Worm (Caenorhabditis elegans): ENCODE measurements around the gene cyl-1.

cyl-1 gene

DNA sequence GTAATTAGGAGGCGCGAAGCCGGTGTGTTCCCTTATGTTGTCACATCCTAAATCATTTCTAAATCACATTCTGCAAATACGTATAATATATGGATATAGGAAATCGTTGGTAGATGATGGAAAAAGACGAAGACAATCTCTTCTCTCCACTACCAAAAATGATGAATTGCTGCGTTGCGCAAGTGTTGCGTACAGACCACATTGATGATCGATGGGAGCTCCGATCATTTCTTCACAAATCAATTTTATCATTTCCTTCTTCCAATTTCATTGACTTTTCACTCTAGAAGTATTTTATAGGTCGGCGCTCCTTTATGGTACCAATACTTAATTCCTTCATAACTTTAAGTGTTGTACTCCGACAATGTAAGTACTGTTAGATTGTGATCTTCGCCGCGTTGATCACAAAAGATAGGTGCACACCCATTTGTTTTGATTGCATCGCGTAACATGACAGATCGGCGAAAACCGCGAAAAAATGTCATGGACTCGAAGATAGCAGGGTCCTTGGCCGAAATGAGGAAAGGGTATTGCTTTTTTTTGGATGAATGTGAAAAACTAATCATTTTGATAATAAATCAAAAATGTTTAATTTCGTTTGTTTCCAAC is 43.9 kb downstream of the cyl-1 start:
- TF ChIP-seq lin-39 (tag; optimal IDR thresholded peaks at IDR 0.05) (no peak), ceh-20 (GFP tag; IDR thresholded peaks at IDR 0.05) (no peak), php-3 (GFP tag; IDR thresholded peaks at IDR 0.05) (no peak), nhr-76 (tag; optimal IDR thresholded peaks at IDR 0.05) (no peak), saeg-2 (GFP tag; IDR thresholded peaks at IDR 0.05) (no peak), sdz-12 (GFP tag; optimal IDR thresholded peaks at IDR 0.05) (no peak), ceh-82 (tag; optimal IDR thresholded peaks at IDR 0.05) (no peak), nhr-42 (GFP tag; IDR thresholded peaks at IDR 0.05) (no peak), madf-9 (GFP tag; conservative IDR thresholded peaks at IDR 0.05) (no peak), vab-7 (GFP tag; IDR thresholded peaks at IDR 0.05) (no peak), mxl-3 (GFP tag; optimal IDR thresholded peaks at IDR 0.05) (no peak), set-16 (GFP tag; IDR thresholded peaks at IDR 0.05) (no peak), rbr-2 (tag; optimal IDR thresholded peaks at IDR 0.05) (no peak), nhr-6 (tag; optimal IDR thresholded peaks at IDR 0.05) (no peak), ZK546.5 (tag; optimal IDR thresholded peaks at IDR 0.05) (no peak), ctbp-1 (GFP tag; IDR thresholded peaks at IDR 0.05) (no peak), mdt-29 (GFP tag; IDR thresholded peaks at IDR 0.05) (no peak), dmd-9 (GFP tag; IDR thresholded peaks at IDR 0.05) (no peak), daf-12 (tag; optimal IDR thresholded peaks at IDR 0.05) (no peak)

DNA sequence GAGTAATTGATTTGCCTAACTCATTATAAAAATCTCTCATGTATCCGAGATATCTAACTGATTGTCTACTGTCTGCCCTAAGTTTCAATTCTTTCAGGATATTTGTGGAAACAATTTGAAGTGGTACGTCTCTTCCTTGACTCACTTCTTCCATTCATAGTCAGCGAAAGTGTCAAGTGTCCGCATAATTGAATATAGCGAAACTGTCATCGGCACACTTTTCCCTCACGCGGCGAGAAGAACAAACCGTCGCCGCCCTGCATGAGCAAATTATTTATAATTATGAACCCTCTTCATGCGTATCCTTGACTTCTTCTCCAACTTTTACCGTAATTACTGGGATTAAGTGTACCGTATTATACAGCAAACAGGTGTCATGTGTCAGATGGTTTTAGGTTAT is 44.9 kb downstream of the cyl-1 start:
- TF ChIP-seq aha-1 (tag), result no peak
- no peak for TF ChIP-seq mes-2 (tag; optimal IDR thresholded peaks at IDR 0.05; ENCODE audit: poor library complexity, severe bottlenecking)
- no peak for TF ChIP-seq daf-19 (GFP tag; conservative IDR thresholded peaks at IDR 0.05)
- no peak for TF ChIP-seq saeg-2 (GFP tag; IDR thresholded peaks at IDR 0.05)
- no peak for TF ChIP-seq ceh-20 (GFP tag; IDR thresholded peaks at IDR 0.05)
- TF ChIP-seq spr-1 (tag; optimal IDR thresholded peaks at IDR 0.05), result no peak
- no peak for TF ChIP-seq daf-16 (GFP tag; optimal IDR thresholded peaks at IDR 0.05)
- no peak for TF ChIP-seq daf-16 (tag; optimal IDR thresholded peaks at IDR 0.05)
- TF ChIP-seq nhr-102 (tag; optimal IDR thresholded peaks at IDR 0.05), result no peak
- TF ChIP-seq R02D3.7 (tag; optimal IDR thresholded peaks at IDR 0.05), result no peak
- no peak for TF ChIP-seq ceh-28 (tag; optimal IDR thresholded peaks at IDR 0.05)
- no peak for TF ChIP-seq hlh-30 (tag; optimal IDR thresholded peaks at IDR 0.05; ENCODE audit: insufficient read depth)

DNA sequence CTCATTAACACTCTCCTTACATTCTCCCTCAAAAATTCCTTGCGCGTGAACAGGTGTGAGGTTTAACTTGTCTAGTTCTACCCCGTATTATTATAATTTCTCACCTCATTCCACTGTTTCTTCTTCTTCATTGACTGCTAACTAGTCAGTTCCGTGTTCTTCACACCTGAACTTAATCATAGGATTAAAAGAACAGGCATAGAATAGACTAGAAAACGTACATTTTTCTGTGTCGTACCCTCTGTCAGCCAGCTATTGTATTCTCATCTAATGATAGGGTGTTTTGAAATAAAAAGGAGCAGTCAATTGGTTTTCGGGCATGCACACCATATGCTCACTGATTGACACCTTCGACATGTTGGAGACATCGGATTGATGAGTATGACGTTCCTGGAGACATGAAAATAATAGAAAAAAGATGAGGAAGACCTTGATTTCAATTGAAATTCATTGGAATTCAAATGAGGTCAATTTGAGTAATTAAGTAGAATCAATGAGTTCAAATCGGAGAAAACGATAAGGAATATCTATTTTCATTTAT is 46.0 kb downstream of the cyl-1 start:
- TF ChIP-seq Y48G9A.11 (GFP tag; IDR thresholded peaks at IDR 0.05) (no peak), lin-38 (GFP tag; IDR thresholded peaks at IDR 0.05) (no peak), aly-2 (tag; optimal IDR thresholded peaks at IDR 0.05) (no peak), unc-130 (GFP tag; optimal IDR thresholded peaks at IDR 0.05) (no peak), fkh-10 (GFP tag; optimal IDR thresholded peaks at IDR 0.05) (no peak), dmd-6 (GFP tag; IDR thresholded peaks at IDR 0.05) (no peak), set-16 (GFP tag; IDR thresholded peaks at IDR 0.05) (no peak), lin-15B (tag; optimal IDR thresholded peaks at IDR 0.05) (no peak), hif-1 (tag; optimal IDR thresholded peaks at IDR 0.05) (no peak)

DNA sequence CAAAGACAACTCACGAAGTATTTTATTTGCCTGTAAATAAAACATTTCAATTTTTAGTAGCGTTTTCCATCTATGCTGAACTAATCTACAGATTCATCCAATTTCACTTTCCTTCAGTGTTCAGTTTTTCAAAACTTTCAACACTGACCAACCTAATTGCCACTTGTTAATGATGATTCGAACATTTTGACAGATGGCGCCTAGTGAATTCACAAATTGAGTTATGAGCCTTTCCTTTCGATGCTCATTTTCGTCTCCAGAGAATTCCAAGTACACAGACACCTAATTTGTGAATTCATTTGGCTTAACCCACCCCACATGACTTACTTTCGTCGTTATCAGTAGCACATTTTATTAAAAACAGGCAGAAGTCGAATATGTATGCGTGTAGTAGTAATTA is 46.7 kb downstream of the cyl-1 start:
- TF ChIP-seq nhr-41 (GFP tag; IDR thresholded peaks at IDR 0.05) (no peak), lin-38 (GFP tag; IDR thresholded peaks at IDR 0.05) (no peak), F44E2.7 (GFP tag; IDR thresholded peaks at IDR 0.05) (no peak), ztf-7 (tag; optimal IDR thresholded peaks at IDR 0.05) (no peak), F26F4.8 (GFP tag; conservative IDR thresholded peaks at IDR 0.05) (no peak), mxl-2 (GFP tag; conservative IDR thresholded peaks at IDR 0.05) (no peak), nhr-25 (tag; optimal IDR thresholded peaks at IDR 0.05; ENCODE audit: borderline replicate concordance, insufficient read depth) (no peak), zfp-2 (tag; optimal IDR thresholded peaks at IDR 0.05) (no peak), ces-1 (GFP tag; optimal IDR thresholded peaks at IDR 0.05) (no peak), zip-11 (GFP tag; IDR thresholded peaks at IDR 0.05) (no peak), attf-4 (tag; optimal IDR thresholded peaks at IDR 0.05) (no peak), mep-1 (tag; optimal IDR thresholded peaks at IDR 0.05) (no peak)

All from whole organism, L4 larva.